Fruit fly (Drosophila melanogaster): ENCODE measurements around the gene CG31546.

- no peak for TF ChIP-seq CTCF (optimal IDR thresholded peaks at IDR 0.05)
- no peak for TF ChIP-seq CG8478 (optimal IDR thresholded peaks at IDR 0.05)
Measured at dm6 chr3R:5648569-5649476, 13.4 kb upstream of the CG31546 start, which contains the start of the genes MTA1-like and Sec23.
